Worm (Caenorhabditis elegans) whole organism, young adult: ENCODE data around the gene lin-12.

Experiments
- B0261.1 ChIP-seq: sonication (generic microtip); optimal IDR thresholded peaks from 2 replicates; lab custom pipeline; 2016; ENCODE audit warnings: mild to moderate bottlenecking, missing genetic modification characterization, moderate library complexity, missing compliant biosample characterization
- B0336.3 ChIP-seq: fragments of 200-800 bp; sonication (Bioruptor generic); IDR thresholded peaks from 2 replicates; pipeline ENCODE4 v1.3.6; 2022; ENCODE audit warnings: missing genetic modification characterization, missing compliant biosample characterization
- F33H1.4 ChIP-seq: fragments of 200-800 bp; sonication (Bioruptor generic); IDR thresholded peaks from 2 replicates; pipeline ENCODE4 v1.3.6; 2022; ENCODE audit warnings: missing genetic modification reagents, missing genetic modification characterization, missing compliant biosample characterization
- F49E8.2 ChIP-seq: sonication (generic microtip); optimal IDR thresholded peaks from 3 replicates; lab custom pipeline; 2017; ENCODE audit warnings: missing genetic modification characterization, mild to moderate bottlenecking, missing compliant biosample characterization, antibody characterized with exemption, moderate library complexity; ENCODE audit not compliant: insufficient read depth
- F52B5.7 ChIP-seq: sonication (generic microtip); optimal IDR thresholded peaks from 2 replicates; lab custom pipeline; 2016; ENCODE audit warnings: mild to moderate bottlenecking, missing genetic modification characterization, missing compliant biosample characterization
- F57C9.4 ChIP-seq: sonication (generic microtip); optimal IDR thresholded peaks from 2 replicates; lab custom pipeline; 2017; ENCODE audit warnings: mild to moderate bottlenecking, missing genetic modification characterization, missing compliant biosample characterization
- K11D2.4 ChIP-seq: fragments of 200-800 bp; sonication (Bioruptor generic); IDR thresholded peaks from 2 replicates; pipeline ENCODE4 v1.3.6; 2022; ENCODE audit warnings: missing genetic modification reagents, missing genetic modification characterization, missing compliant biosample characterization
- T07F8.4 ChIP-seq: sonication (generic microtip); optimal IDR thresholded peaks from 2 replicates; lab custom pipeline; 2016; ENCODE audit warnings: mild to moderate bottlenecking, missing genetic modification characterization, moderate library complexity, missing compliant biosample characterization
- Y53F4B.3 ChIP-seq: fragments of 200-800 bp; sonication (Bioruptor generic); IDR thresholded peaks from 2 replicates; pipeline ENCODE4 v1.3.6; 2022; ENCODE audit warnings: missing genetic modification reagents, missing genetic modification characterization, missing compliant biosample characterization
- ZK185.1 ChIP-seq: sonication (generic microtip); optimal IDR thresholded peaks from 2 replicates; lab custom pipeline; 2016; ENCODE audit warnings: mild to moderate bottlenecking, missing genetic modification characterization, missing compliant biosample characterization; ENCODE audit not compliant: poor library complexity, severe bottlenecking
- aptf-2 ChIP-seq: fragments of 200-800 bp; sonication (Bioruptor generic); conservative IDR thresholded peaks from 2 replicates; pipeline ENCODE4 v1.3.6; 2022; ENCODE audit warnings: missing genetic modification reagents, missing genetic modification characterization, missing compliant biosample characterization
- ccch-3 ChIP-seq: fragments of 200-800 bp; sonication (Bioruptor generic); optimal IDR thresholded peaks from 2 replicates; lab custom pipeline; 2018; ENCODE audit warnings: mild to moderate bottlenecking, missing genetic modification characterization, missing compliant biosample characterization
- ceh-27 ChIP-seq: fragments of 200-800 bp; sonication (Bioruptor generic); optimal IDR thresholded peaks from 2 replicates; lab custom pipeline; 2018; ENCODE audit warnings: mild to moderate bottlenecking, missing genetic modification characterization, moderate library complexity, missing compliant biosample characterization
- ceh-91 ChIP-seq: fragments of 200-800 bp; sonication (Bioruptor generic); IDR thresholded peaks from 2 replicates; pipeline ENCODE4 v1.3.6; 2022; ENCODE audit warnings: missing genetic modification reagents, missing genetic modification characterization, missing compliant biosample characterization
- chd-7 ChIP-seq: sonication (generic microtip); optimal IDR thresholded peaks from 2 replicates; lab custom pipeline; 2016; ENCODE audit warnings: mild to moderate bottlenecking, missing genetic modification characterization, moderate library complexity, missing compliant biosample characterization
- dox-1 ChIP-seq: fragments of 200-800 bp; sonication (Bioruptor generic); IDR thresholded peaks from 2 replicates; pipeline ENCODE4 v1.3.6; 2022; ENCODE audit warnings: missing genetic modification reagents, missing genetic modification characterization, missing compliant biosample characterization
- dpff-1 ChIP-seq: sonication (generic microtip); optimal IDR thresholded peaks from 2 replicates; lab custom pipeline; 2017; ENCODE audit warnings: mild to moderate bottlenecking, missing genetic modification characterization, missing compliant biosample characterization
- egrh-3 ChIP-seq: fragments of 200-800 bp; sonication (Bioruptor generic); IDR thresholded peaks from 2 replicates; pipeline ENCODE4 v1.3.6; 2022; ENCODE audit warnings: missing genetic modification reagents, missing genetic modification characterization, missing compliant biosample characterization
- ets-4 ChIP-seq: fragments of 200-800 bp; sonication (Bioruptor generic); optimal IDR thresholded peaks from 2 replicates; lab custom pipeline; 2018; ENCODE audit warnings: mild to moderate bottlenecking, missing genetic modification characterization, missing compliant biosample characterization
- hlh-12 ChIP-seq: sonication (generic microtip); optimal IDR thresholded peaks from 2 replicates; lab custom pipeline; 2016; ENCODE audit warnings: missing genetic modification characterization, missing compliant biosample characterization
- hlh-26 ChIP-seq: fragments of 200-800 bp; sonication (Bioruptor generic); conservative IDR thresholded peaks from 2 replicates; pipeline ENCODE4 v1.3.6; 2022; ENCODE audit warnings: missing genetic modification reagents, missing genetic modification characterization, missing compliant biosample characterization
- hsf-1 ChIP-seq: fragments of 200-800 bp; sonication (Bioruptor generic); IDR thresholded peaks from 2 replicates; pipeline ENCODE4 v1.3.6; 2022; ENCODE audit warnings: missing genetic modification reagents, missing genetic modification characterization, missing compliant biosample characterization
- lag-1 ChIP-seq: fragments of 200-800 bp; sonication (Bioruptor generic); IDR thresholded peaks from 2 replicates; pipeline ENCODE4 v1.3.6; 2022; ENCODE audit warnings: missing genetic modification reagents, missing genetic modification characterization, missing compliant biosample characterization
- lin-35 ChIP-seq, 3 experiments: fragments of 150-350 bp in 2 of 3; sonication (generic microtip) in 1 of 3; optimal IDR thresholded peaks; 2 replicates each; lab custom pipeline; 2014 to 2018; ENCODE audit warnings: missing biosample characterization in 3 of 3, missing genetic modification characterization in 3 of 3, missing genetic modification reagents in 3 of 3
- lin-40 ChIP-seq: sonication (generic microtip); optimal IDR thresholded peaks from 2 replicates; lab custom pipeline; 2016; ENCODE audit warnings: missing genetic modification characterization, mild to moderate bottlenecking, missing compliant biosample characterization, missing genotype, missing genetic modification reagents
- lir-1 ChIP-seq: fragments of 200-800 bp; sonication (Bioruptor generic); conservative IDR thresholded peaks from 2 replicates; pipeline ENCODE4 v1.3.6; 2022; ENCODE audit warnings: missing genetic modification reagents, missing genetic modification characterization, missing compliant biosample characterization
- madf-3 ChIP-seq: fragments of 200-800 bp; sonication (Bioruptor generic); IDR thresholded peaks from 2 replicates; pipeline ENCODE4 v1.3.6; 2022; ENCODE audit warnings: missing genetic modification reagents, missing genetic modification characterization, missing compliant biosample characterization
- mes-4 ChIP-seq: sonication (generic microtip); optimal IDR thresholded peaks from 2 replicates; lab custom pipeline; 2016; ENCODE audit warnings: missing genotype, missing genetic modification characterization, missing compliant biosample characterization
- mxl-1 ChIP-seq: sonication (generic microtip); optimal IDR thresholded peaks from 2 replicates; lab custom pipeline; 2016; ENCODE audit warnings: missing genetic modification characterization, missing compliant biosample characterization
- nfya-2 ChIP-seq: fragments of 200-800 bp; sonication (Bioruptor generic); IDR thresholded peaks from 2 replicates; pipeline ENCODE4 v1.3.6; 2022; ENCODE audit warnings: missing genetic modification reagents, missing genetic modification characterization, missing compliant biosample characterization
- nhr-120 ChIP-seq: fragments of 200-800 bp; sonication (Bioruptor generic); IDR thresholded peaks from 2 replicates; pipeline ENCODE4 v1.3.6; 2022; ENCODE audit warnings: missing genetic modification characterization, missing compliant biosample characterization
- nhr-27 ChIP-seq: fragments of 200-800 bp; sonication (Bioruptor generic); optimal IDR thresholded peaks from 2 replicates; lab custom pipeline; 2018; ENCODE audit warnings: mild to moderate bottlenecking, missing genetic modification characterization, moderate library complexity, missing compliant biosample characterization
- nhr-90 ChIP-seq: sonication (generic microtip); optimal IDR thresholded peaks from 2 replicates; lab custom pipeline; 2016; ENCODE audit warnings: missing genotype, mild to moderate bottlenecking, missing genetic modification characterization, missing compliant biosample characterization
- rcor-1 ChIP-seq: fragments of 200-800 bp; sonication (Bioruptor generic); IDR thresholded peaks from 2 replicates; pipeline ENCODE4 v1.3.6; 2022; ENCODE audit warnings: missing genetic modification reagents, missing genetic modification characterization, missing compliant biosample characterization
- rec-8 ChIP-seq, 2 experiments: sonication (generic microtip); optimal IDR thresholded peaks; 2 replicates each; lab custom pipeline; 2016; ENCODE audit warnings: mild to moderate bottlenecking in 2 of 2, missing genetic modification characterization in 2 of 2, missing genetic modification reagents in 2 of 2, missing genotype in 2 of 2, missing biosample characterization in 1 of 2, missing compliant biosample characterization in 1 of 2, moderate library complexity in 1 of 2
- rpc-1 ChIP-seq, 2 experiments: fragments of 150-350 bp in 1 of 2; sonication (generic microtip) in 1 of 2; optimal IDR thresholded peaks; 2 replicates each; lab custom pipeline; 2014 to 2018; ENCODE audit warnings: missing biosample characterization in 1 of 2, missing genetic modification characterization in 1 of 2, missing genetic modification reagents in 1 of 2, missing genotype in 1 of 2
- sdz-38 ChIP-seq: sonication (generic microtip); optimal IDR thresholded peaks from 2 replicates; lab custom pipeline; 2016; ENCODE audit warnings: missing genotype, missing genetic modification characterization, missing compliant biosample characterization
- sea-2 ChIP-seq: fragments of 200-800 bp; sonication (Bioruptor generic); IDR thresholded peaks from 2 replicates; pipeline ENCODE4 v1.3.6; 2022; ENCODE audit warnings: missing genetic modification characterization, missing compliant biosample characterization
- snpc-3.4 ChIP-seq: sonication (generic microtip); optimal IDR thresholded peaks from 2 replicates; lab custom pipeline; 2017; ENCODE audit warnings: missing genetic modification characterization, mild to moderate bottlenecking, missing compliant biosample characterization, antibody characterized with exemption, moderate library complexity, missing genotype, missing genetic modification reagents
- tbx-9 ChIP-seq: sonication (generic microtip); optimal IDR thresholded peaks from 2 replicates; lab custom pipeline; 2016; ENCODE audit warnings: borderline replicate concordance, missing genetic modification characterization, inconsistent platforms, missing compliant biosample characterization
- unc-130 ChIP-seq: sonication (generic microtip); optimal IDR thresholded peaks from 2 replicates; lab custom pipeline; 2016; ENCODE audit warnings: missing genetic modification reagents, missing genetic modification characterization, missing compliant biosample characterization
- xnd-1 ChIP-seq: sonication (generic microtip); optimal IDR thresholded peaks from 2 replicates; lab custom pipeline; 2016; ENCODE audit warnings: missing genotype, missing genetic modification reagents, missing genetic modification characterization, missing compliant biosample characterization
- zim-3 ChIP-seq: sonication (generic microtip); optimal IDR thresholded peaks from 2 replicates; lab custom pipeline; 2017; ENCODE audit warnings: mild to moderate bottlenecking, missing genetic modification characterization, moderate library complexity, missing compliant biosample characterization
- ztf-22 ChIP-seq: fragments of 200-800 bp; sonication (Bioruptor generic); optimal IDR thresholded peaks from 2 replicates; lab custom pipeline; 2018; ENCODE audit warnings: mild to moderate bottlenecking, missing genetic modification characterization, moderate library complexity, missing compliant biosample characterization
- ztf-25 ChIP-seq: fragments of 200-800 bp; sonication (Bioruptor generic); IDR thresholded peaks from 2 replicates; pipeline ENCODE4 v1.3.6; 2022; ENCODE audit warnings: missing genetic modification reagents, missing genetic modification characterization, missing compliant biosample characterization
- ztf-26 ChIP-seq: sonication (generic microtip); optimal IDR thresholded peaks from 2 replicates; lab custom pipeline; 2017; ENCODE audit warnings: missing genetic modification characterization, missing compliant biosample characterization
- ztf-28 ChIP-seq: fragments of 200-800 bp; sonication (Bioruptor generic); IDR thresholded peaks from 2 replicates; pipeline ENCODE4 v1.3.6; 2022; ENCODE audit warnings: missing genetic modification reagents, missing genetic modification characterization, missing compliant biosample characterization
- ztf-3 ChIP-seq: fragments of 200-800 bp; sonication (Bioruptor generic); optimal IDR thresholded peaks from 2 replicates; lab custom pipeline; 2018; ENCODE audit warnings: mild to moderate bottlenecking, missing genetic modification characterization, missing compliant biosample characterization
- ztf-6 ChIP-seq: fragments of 200-800 bp; sonication (Bioruptor generic); IDR thresholded peaks from 2 replicates; pipeline ENCODE4 v1.3.6; 2022; ENCODE audit warnings: missing genetic modification reagents, missing genetic modification characterization, missing compliant biosample characterization

Gene lin-12

ce11 chrIII:9060267-9060666, 11.0 kb downstream of the lin-12 start (continued):
- TF ChIP-seq ceh-27 (GFP tag; lab: Kevin White, UChicago) (no peak), dpff-1 (tag; lab: Kevin White, UChicago) (no peak), mes-4 (tag; lab: Kevin White, UChicago) (peak; percentile 4), ZK185.1 (tag; lab: Kevin White, UChicago) (no peak), xnd-1 (tag; lab: Kevin White, UChicago) (no peak), ztf-6 (GFP tag; lab: Robert Waterston, UW) (no peak), F57C9.4 (tag; lab: Kevin White, UChicago) (no peak), F52B5.7 (tag; lab: Kevin White, UChicago) (no peak), aptf-2 (no peak), ztf-3 (no peak), tbx-9 (tag; lab: Kevin White, UChicago) (no peak), B0336.3 (GFP tag; lab: Robert Waterston, UW) (peak; percentile 74; the same call in 1 of the 2 replicates), ccch-3 (GFP tag; lab: Kevin White, UChicago) (no peak), nhr-120 (GFP tag; lab: Robert Waterston, UW) (no peak), hlh-12 (tag; lab: Kevin White, UChicago) (no peak), chd-7 (tag; lab: Kevin White, UChicago) (no peak), B0261.1 (no peak), K11D2.4 (peak; percentile 43; the same call in 1 of the 2 replicates), sdz-38 (tag; lab: Kevin White, UChicago) (no peak), egrh-3 (no peak), madf-3 (GFP tag; lab: Robert Waterston, UW) (peak; percentile 77), Y53F4B.3 (GFP tag; lab: Robert Waterston, UW) (no peak), nhr-27 (tag; lab: Kevin White, UChicago) (no peak), F49E8.2 (no peak), ztf-26 (tag; lab: Kevin White, UChicago) (no peak), snpc-3.4 (tag; lab: Kevin White, UChicago) (no peak), lin-40 (tag; lab: Kevin White, UChicago) (no peak), mxl-1 (tag; lab: Kevin White, UChicago) (no peak), hlh-26 (GFP tag; lab: Robert Waterston, UW) (no peak), nhr-90 (peak; percentile 25), dox-1 (no peak; the same call in 1 of the 2 replicates), unc-130 (GFP tag; lab: Kevin White, UChicago) (peak; percentile 4), sea-2 (GFP tag; lab: Robert Waterston, UW) (no peak), nfya-2 (GFP tag; lab: Robert Waterston, UW) (no peak), lir-1 (GFP tag; lab: Robert Waterston, UW) (no peak), lag-1 (GFP tag; lab: Robert Waterston, UW) (no peak), ztf-22 (peak; percentile 45), ets-4 (GFP tag; lab: Kevin White, UChicago) (no peak), ztf-28 (GFP tag; lab: Robert Waterston, UW) (no peak), ceh-91 (GFP tag; lab: Robert Waterston, UW) (no peak), T07F8.4 (no peak), zim-3 (tag; lab: Kevin White, UChicago) (no peak), F33H1.4 (no peak), ztf-25 (GFP tag; lab: Robert Waterston, UW) (no peak), lin-35 (GFP tag; optimal IDR thresholded peaks at IDR 0.05; lab: Kevin White, UChicago) (no peak), rpc-1 (optimal IDR thresholded peaks at IDR 0.05; lab: Kevin White, UChicago) (no peak), rpc-1 (tag; optimal IDR thresholded peaks at IDR 0.05; lab: Kevin White, UChicago) (no peak), rec-8 (tag; optimal IDR thresholded peaks at IDR 0.05; lab: Kevin White, UChicago) (no peak), hsf-1 (0 out of 2 replicates have a peak, but pooled peaks have one; percentile 23), rcor-1 (no peak)
